Worm (Caenorhabditis elegans) whole organism, L4 larva: ENCODE measurements around the gene aars-1.

Experiments used
- F10B5.3 ChIP-seq: sonication (generic microtip); optimal IDR thresholded peaks from 2 replicates; lab custom pipeline; 2016; ENCODE audit warnings: mild to moderate bottlenecking, missing genetic modification characterization, missing compliant biosample characterization
- F26F4.8 ChIP-seq: fragments of 200-800 bp; sonication (Bioruptor generic); conservative IDR thresholded peaks from 2 replicates; pipeline ENCODE4 v1.3.6; 2022; ENCODE audit warnings: missing genetic modification characterization, missing compliant biosample characterization
- F49E8.2 ChIP-seq: sonication (generic microtip); optimal IDR thresholded peaks from 2 replicates; lab custom pipeline; 2016; ENCODE audit warnings: missing compliant biosample characterization, mild to moderate bottlenecking, missing genetic modification characterization, borderline replicate concordance
- T20F7.1 ChIP-seq: fragments of 200-800 bp; sonication (Bioruptor generic); optimal IDR thresholded peaks from 2 replicates; lab custom pipeline; 2018; ENCODE audit warnings: mild to moderate bottlenecking, missing genetic modification characterization, missing compliant biosample characterization
- T26A8.4 ChIP-seq: fragments of 200-800 bp; sonication (Bioruptor generic); IDR thresholded peaks from 2 replicates; pipeline ENCODE4 v1.3.6; 2022; ENCODE audit warnings: missing genetic modification characterization, missing compliant biosample characterization
- Y75B8A.6 ChIP-seq: fragments of 200-800 bp; sonication (Bioruptor generic); IDR thresholded peaks from 2 replicates; pipeline ENCODE4 v1.3.6; 2022; ENCODE audit warnings: missing genetic modification reagents, missing genetic modification characterization, missing compliant biosample characterization
- aha-1 ChIP-seq: fragments of 150-350 bp; peaks from one replicate; lab custom pipeline; 2014; ENCODE audit warnings: missing biosample characterization, missing genetic modification characterization
- aly-2 ChIP-seq: sonication (generic microtip); optimal IDR thresholded peaks from 2 replicates; lab custom pipeline; 2018; ENCODE audit warnings: missing biosample characterization, missing genetic modification characterization
- ama-1 ChIP-seq: fragments of 150-350 bp; optimal IDR thresholded peaks from 2 replicates; lab custom pipeline; 2014; ENCODE audit warnings: inconsistent platforms, mixed read lengths
- ceh-28 ChIP-seq: fragments of 150-350 bp; optimal IDR thresholded peaks from 2 replicates; lab custom pipeline; 2014; ENCODE audit warnings: missing biosample characterization, missing genetic modification reagents, missing genetic modification characterization
- ceh-82 ChIP-seq: sonication (generic microtip); optimal IDR thresholded peaks from 2 replicates; lab custom pipeline; 2017; ENCODE audit warnings: missing biosample characterization, missing genetic modification characterization
- daf-19 ChIP-seq: fragments of 200-800 bp; sonication (Bioruptor generic); conservative IDR thresholded peaks from 2 replicates; pipeline ENCODE4 v1.3.6; 2022; ENCODE audit warnings: missing genetic modification characterization, missing compliant biosample characterization
- dmd-6 ChIP-seq: fragments of 200-800 bp; sonication (Bioruptor generic); IDR thresholded peaks from 2 replicates; pipeline ENCODE4 v1.3.6; 2022; ENCODE audit warnings: missing genetic modification reagents, missing genetic modification characterization, missing compliant biosample characterization
- dmd-8 ChIP-seq: fragments of 200-800 bp; sonication (Bioruptor generic); IDR thresholded peaks from 2 replicates; pipeline ENCODE4 v1.3.6; 2022; ENCODE audit warnings: missing genetic modification characterization, missing compliant biosample characterization
- dmd-9 ChIP-seq: fragments of 200-800 bp; sonication (Bioruptor generic); IDR thresholded peaks from 2 replicates; pipeline ENCODE4 v1.3.6; 2022; ENCODE audit warnings: missing genetic modification reagents, missing genetic modification characterization, missing compliant biosample characterization
- fkh-10 ChIP-seq: fragments of 150-350 bp; optimal IDR thresholded peaks from 2 replicates; lab custom pipeline; 2014; ENCODE audit warnings: missing biosample characterization, missing genetic modification reagents, missing genetic modification characterization
- fos-1 ChIP-seq: fragments of 150-350 bp; optimal IDR thresholded peaks from 2 replicates; lab custom pipeline; 2014; ENCODE audit warnings: missing biosample characterization, missing genetic modification characterization
- gei-8 ChIP-seq: fragments of 200-800 bp; sonication (Bioruptor generic); optimal IDR thresholded peaks from 2 replicates; lab custom pipeline; 2018; ENCODE audit warnings: mild to moderate bottlenecking, missing genetic modification characterization, missing compliant biosample characterization
- hlh-30 ChIP-seq: sonication (generic microtip); optimal IDR thresholded peaks from 2 replicates; lab custom pipeline; 2017; ENCODE audit warnings: antibody characterized with exemption, mild to moderate bottlenecking, missing genetic modification characterization, missing compliant biosample characterization; ENCODE audit not compliant: insufficient read depth
- hmg-1.1 ChIP-seq: fragments of 200-800 bp; sonication (Bioruptor generic); IDR thresholded peaks from 2 replicates; pipeline ENCODE4 v1.3.6; 2022; ENCODE audit warnings: missing genetic modification reagents, missing genetic modification characterization, missing compliant biosample characterization
- jun-1 ChIP-seq: fragments of 150-350 bp; optimal IDR thresholded peaks from 2 replicates; lab custom pipeline; 2014; ENCODE audit warnings: missing biosample characterization, missing genetic modification reagents, missing genetic modification characterization
- lin-1 ChIP-seq: fragments of 200-800 bp; sonication (Bioruptor generic); IDR thresholded peaks from 2 replicates; pipeline ENCODE4 v1.3.6; 2022; ENCODE audit warnings: missing genetic modification reagents, missing genetic modification characterization, missing compliant biosample characterization
- lin-38 ChIP-seq: fragments of 200-800 bp; sonication (Bioruptor generic); IDR thresholded peaks from 2 replicates; pipeline ENCODE4 v1.3.6; 2022; ENCODE audit warnings: missing genetic modification reagents, missing genetic modification characterization, missing compliant biosample characterization
- lin-39 ChIP-seq: fragments of 150-350 bp; optimal IDR thresholded peaks from 2 replicates; lab custom pipeline; 2014; ENCODE audit warnings: missing biosample characterization, missing genetic modification reagents, missing genetic modification characterization
- madf-5 ChIP-seq, 2 experiments: fragments of 200-800 bp; sonication (Bioruptor generic); IDR thresholded peaks; 2 replicates each; pipeline ENCODE4 v1.3.6; 2022; ENCODE audit warnings: missing compliant biosample characterization in 2 of 2, missing genetic modification characterization in 2 of 2
- mdt-29 ChIP-seq: fragments of 200-800 bp; sonication (Bioruptor generic); IDR thresholded peaks from 2 replicates; pipeline ENCODE4 v1.3.6; 2022; ENCODE audit warnings: missing genetic modification reagents, missing genetic modification characterization, missing compliant biosample characterization
- nhr-10 ChIP-seq: fragments of 150-350 bp; optimal IDR thresholded peaks from 2 replicates; lab custom pipeline; 2014; ENCODE audit warnings: missing biosample characterization, missing genetic modification characterization
- nhr-102 ChIP-seq: sonication (generic microtip); optimal IDR thresholded peaks from 2 replicates; lab custom pipeline; 2016; ENCODE audit warnings: mild to moderate bottlenecking, missing genetic modification characterization, moderate library complexity, missing compliant biosample characterization
- nhr-11 ChIP-seq: fragments of 150-350 bp; optimal IDR thresholded peaks from 2 replicates; lab custom pipeline; 2014; ENCODE audit warnings: missing biosample characterization, missing genetic modification characterization
- nhr-111 ChIP-seq: fragments of 200-800 bp; sonication (Bioruptor generic); optimal IDR thresholded peaks from 2 replicates; lab custom pipeline; 2018; ENCODE audit warnings: mild to moderate bottlenecking, missing genetic modification characterization, missing compliant biosample characterization
- nhr-237 ChIP-seq: sonication (generic microtip); optimal IDR thresholded peaks from 2 replicates; lab custom pipeline; 2017; ENCODE audit warnings: missing biosample characterization, missing genetic modification characterization
- nhr-25 ChIP-seq: sonication (generic microtip); optimal IDR thresholded peaks from 2 replicates; lab custom pipeline; 2017; ENCODE audit warnings: missing genetic modification characterization, mild to moderate bottlenecking, missing compliant biosample characterization, antibody characterized with exemption, moderate library complexity, borderline replicate concordance; ENCODE audit not compliant: insufficient read depth
- nhr-28 ChIP-seq: fragments of 150-350 bp; optimal IDR thresholded peaks from 2 replicates; lab custom pipeline; 2014; ENCODE audit warnings: missing biosample characterization, missing genetic modification characterization
- nhr-6 ChIP-seq: fragments of 150-350 bp; optimal IDR thresholded peaks from 2 replicates; lab custom pipeline; 2014; ENCODE audit warnings: missing biosample characterization, missing genetic modification characterization
- rbr-2 ChIP-seq: sonication (generic microtip); optimal IDR thresholded peaks from 2 replicates; lab custom pipeline; 2016; ENCODE audit warnings: missing genotype, missing genetic modification characterization, missing compliant biosample characterization
- saeg-2 ChIP-seq: fragments of 200-800 bp; sonication (Bioruptor generic); IDR thresholded peaks from 2 replicates; pipeline ENCODE4 v1.3.6; 2022; ENCODE audit warnings: missing genetic modification reagents, missing genetic modification characterization, missing compliant biosample characterization
- sdz-12 ChIP-seq: fragments of 200-800 bp; sonication (Bioruptor generic); optimal IDR thresholded peaks from 2 replicates; lab custom pipeline; 2018; ENCODE audit warnings: mild to moderate bottlenecking, missing genetic modification characterization, missing compliant biosample characterization
- set-16 ChIP-seq: fragments of 200-800 bp; sonication (Bioruptor generic); IDR thresholded peaks from 2 replicates; pipeline ENCODE4 v1.3.6; 2022; ENCODE audit warnings: missing genetic modification reagents, missing genetic modification characterization, missing compliant biosample characterization
- skn-1 ChIP-seq: fragments of 150-350 bp; optimal IDR thresholded peaks from 2 replicates; lab custom pipeline; 2014; ENCODE audit warnings: missing biosample characterization, missing genetic modification characterization
- snpc-4 ChIP-seq: fragments of 150-350 bp; optimal IDR thresholded peaks from 2 replicates; lab custom pipeline; 2014; ENCODE audit warnings: missing biosample characterization, missing genetic modification characterization
- tag-97 ChIP-seq: fragments of 200-800 bp; sonication (Bioruptor generic); IDR thresholded peaks from 2 replicates; pipeline ENCODE4 v1.3.6; 2022; ENCODE audit warnings: missing genetic modification characterization, missing compliant biosample characterization
- unc-130 ChIP-seq: sonication (generic microtip); optimal IDR thresholded peaks from 2 replicates; lab custom pipeline; 2016; ENCODE audit warnings: missing genetic modification reagents, missing genetic modification characterization, missing compliant biosample characterization
- unc-39 ChIP-seq: sonication (generic microtip); optimal IDR thresholded peaks from 2 replicates; lab custom pipeline; 2017; ENCODE audit warnings: missing biosample characterization, missing genetic modification characterization
- unc-62 ChIP-seq, 3 experiments: fragments of 150-350 bp in 1 of 3; sonication (generic microtip); optimal IDR thresholded peaks in 2 of 3; peaks in 1 of 3; 1 replicate in 1 of 3; 2 replicates in 2 of 3; lab custom pipeline; 2014 to 2017; ENCODE audit warnings: missing biosample characterization in 3 of 3, missing genetic modification characterization in 3 of 3, missing genetic modification reagents in 3 of 3, missing genotype in 1 of 3
- zfp-3 ChIP-seq: fragments of 200-800 bp; sonication (Bioruptor generic); conservative IDR thresholded peaks from 2 replicates; pipeline ENCODE4 v1.3.6; 2022; ENCODE audit warnings: missing genetic modification reagents, missing genetic modification characterization, missing compliant biosample characterization
- zip-11 ChIP-seq: fragments of 200-800 bp; sonication (Bioruptor generic); IDR thresholded peaks from 2 replicates; pipeline ENCODE4 v1.3.6; 2022; ENCODE audit warnings: missing genetic modification characterization, missing compliant biosample characterization
- zip-2 ChIP-seq: fragments of 150-350 bp; optimal IDR thresholded peaks from 2 replicates; lab custom pipeline; 2014; ENCODE audit warnings: missing biosample characterization, missing genetic modification characterization

aars-1 gene

ce11 chrII:11455140-11455539 is 9.2 kb downstream of the aars-1 start:
- TF ChIP-seq zfp-3 (no peak), zip-11 (GFP tag; lab: Robert Waterston, UW) (no peak), unc-39 (tag; lab: Kevin White, UChicago) (no peak), unc-62 (GFP tag; optimal IDR thresholded peaks at IDR 0.05 in 1 of 2; lab: Kevin White, UChicago) (no peak), unc-62 (tag; optimal IDR thresholded peaks at IDR 0.05; lab: Kevin White, UChicago) (no peak), jun-1 (tag; lab: Kevin White, UChicago) (no peak), set-16 (GFP tag; lab: Robert Waterston, UW) (peak; percentile 89), aha-1 (tag; lab: Kevin White, UChicago) (peak; percentile 13), F49E8.2 (tag; lab: Kevin White, UChicago) (no peak)
- TF ChIP-seq, all 104 proteins: peak for 2

ce11 chrII:11453639-11454038 is 10.7 kb downstream of the aars-1 start:
- 0 out of 2 replicates have a peak, but pooled peaks have one; percentile 10 for TF ChIP-seq hmg-1.1
- TF ChIP-seq dmd-6 (GFP tag; lab: Robert Waterston, UW): peak; percentile 13; the same call in 1 of the 2 replicates
- TF ChIP-seq set-16 (GFP tag; lab: Robert Waterston, UW): no peak

- TF ChIP-seq aly-2 (tag; lab: Kevin White, UChicago) (no peak), nhr-11 (tag; lab: Kevin White, UChicago) (peak; percentile 77), snpc-4 (tag; lab: Kevin White, UChicago) (no peak), rbr-2 (peak; percentile 94), saeg-2 (GFP tag; lab: Robert Waterston, UW) (no peak), nhr-6 (tag; lab: Kevin White, UChicago) (peak; percentile 93), gei-8 (GFP tag; lab: Kevin White, UChicago) (no peak), F26F4.8 (no peak), dmd-8 (GFP tag; lab: Robert Waterston, UW) (no peak), Y75B8A.6 (no peak), nhr-25 (tag; lab: Kevin White, UChicago) (peak; percentile 75), tag-97 (GFP tag; lab: Robert Waterston, UW) (no peak), daf-19 (GFP tag; lab: Robert Waterston, UW) (peak; percentile 81), ama-1 (lab: Kevin White, UChicago) (peak; percentile 35), zfp-3 (peak; percentile 79; the same call in 1 of the 2 replicates), nhr-102 (tag; lab: Kevin White, UChicago) (peak; percentile 87), T26A8.4 (GFP tag; lab: Robert Waterston, UW) (peak; percentile 84), ceh-82 (no peak), hlh-30 (tag; lab: Kevin White, UChicago) (peak; percentile 85), F10B5.3 (tag; lab: Kevin White, UChicago) (peak; percentile 41), fos-1 (tag; lab: Kevin White, UChicago) (no peak), F49E8.2 (tag; lab: Kevin White, UChicago) (peak; percentile 34), lin-39 (no peak), dmd-9 (GFP tag; lab: Robert Waterston, UW) (peak; percentile 83), unc-130 (peak; percentile 44), lin-1 (GFP tag; lab: Robert Waterston, UW) (peak; percentile 80), fkh-10 (peak; percentile 60), T20F7.1 (GFP tag; lab: Kevin White, UChicago) (peak; percentile 90), mdt-29 (GFP tag; lab: Robert Waterston, UW) (0 out of 2 replicates have a peak, but pooled peaks have one; percentile 11), nhr-10 (tag; lab: Kevin White, UChicago) (no peak), nhr-237 (tag; lab: Kevin White, UChicago) (no peak), nhr-111 (GFP tag; lab: Kevin White, UChicago) (no peak), skn-1 (tag; lab: Kevin White, UChicago) (no peak), ceh-28 (peak; percentile 48), madf-5 (GFP tag; IDR thresholded peaks at IDR 0.05; lab: Robert Waterston, UW) (no peak), zip-2 (peak; percentile 55), sdz-12 (GFP tag; lab: Kevin White, UChicago) (no peak), lin-38 (GFP tag; lab: Robert Waterston, UW) (peak; percentile 89), nhr-28 (tag; lab: Kevin White, UChicago) (peak; percentile 79), dmd-6 (GFP tag; lab: Robert Waterston, UW) (peak; percentile 87)
Measured at ce11 chrII:11453025-11453424, 11.3 kb downstream of the aars-1 start, which contains the start of gene rsp-1. rsp-1 (plus strand) TSS chrII:11453362.
